Fruit fly (Drosophila melanogaster) whole organism, prepupa: ENCODE measurements around the gene emc.
A peak's percentile ranks its signal among the peaks of the same experiment; 100 is the strongest.

Experiments
- Blimp-1 ChIP-seq: fragments of 200-800 bp; sonication (Bioruptor generic); optimal IDR thresholded peaks from 3 replicates; lab custom pipeline; 2017; ENCODE audit warnings: missing biosample characterization, missing genetic modification characterization, mild to moderate bottlenecking, moderate library complexity, missing genetic modification reagents
- CG10631 ChIP-seq: fragments of 200-800 bp; sonication (Bioruptor generic); optimal IDR thresholded peaks from 2 replicates; lab custom pipeline; 2016; ENCODE audit warnings: missing biosample characterization, missing genetic modification characterization
- CG10669 ChIP-seq: fragments of 200-800 bp; sonication (Bioruptor generic); optimal IDR thresholded peaks from 3 replicates; lab custom pipeline; 2018; ENCODE audit warnings: missing biosample characterization, mild to moderate bottlenecking, missing genetic modification characterization, moderate library complexity
- CG11294 ChIP-seq: fragments of 200-800 bp; sonication (Bioruptor generic); IDR thresholded peaks from 2 replicates; pipeline ENCODE4 v1.3.6; 2022; ENCODE audit warnings: missing biosample characterization, missing genetic modification characterization
- CG11762 ChIP-seq: fragments of 200-800 bp; sonication (Bioruptor generic); optimal IDR thresholded peaks from 3 replicates; lab custom pipeline; 2016; ENCODE audit warnings: missing biosample characterization, missing genetic modification characterization; ENCODE audit not compliant: insufficient read depth
- CG11902 ChIP-seq: fragments of 200-800 bp; sonication (Bioruptor generic); optimal IDR thresholded peaks from 3 replicates; lab custom pipeline; 2016; ENCODE audit warnings: missing biosample characterization, missing genetic modification characterization
- CG15336 ChIP-seq: fragments of 200-800 bp; sonication (Bioruptor generic); IDR thresholded peaks from 2 replicates; pipeline ENCODE4 v1.3.6; 2022; ENCODE audit warnings: missing biosample characterization, missing genetic modification characterization
- CG3032 ChIP-seq: fragments of 200-800 bp; optimal IDR thresholded peaks from 2 replicates; lab custom pipeline; 2019; ENCODE audit warnings: missing biosample characterization, mild to moderate bottlenecking, missing genetic modification characterization, moderate library complexity
- CG31627 ChIP-seq: fragments of 200-800 bp; sonication (Bioruptor generic); optimal IDR thresholded peaks from 3 replicates; lab custom pipeline; 2016; ENCODE audit warnings: missing biosample characterization, missing genetic modification characterization
- CG32006 ChIP-seq: fragments of 200-800 bp; sonication (Bioruptor generic); optimal IDR thresholded peaks from 3 replicates; lab custom pipeline; 2017; ENCODE audit warnings: missing biosample characterization, mild to moderate bottlenecking, missing genetic modification characterization
- CG34406 ChIP-seq: fragments of 200-800 bp; sonication (Bioruptor generic); optimal IDR thresholded peaks from 3 replicates; lab custom pipeline; 2016; ENCODE audit warnings: missing biosample characterization, missing genetic modification characterization
- CG3919 ChIP-seq: fragments of 200-800 bp; sonication (Bioruptor generic); optimal IDR thresholded peaks from 3 replicates; lab custom pipeline; 2016; ENCODE audit warnings: missing biosample characterization, missing genetic modification characterization
- CG4318 ChIP-seq: fragments of 200-800 bp; sonication (Bioruptor generic); optimal IDR thresholded peaks from 3 replicates; lab custom pipeline; 2017; ENCODE audit warnings: missing biosample characterization, mild to moderate bottlenecking, missing genetic modification characterization
- CG6163 ChIP-seq: fragments of 200-800 bp; sonication (Bioruptor generic); IDR thresholded peaks from 3 replicates; pipeline ENCODE4 v1.3.6; 2022; ENCODE audit warnings: missing biosample characterization, missing genetic modification characterization
- CG6276 ChIP-seq: fragments of 200-800 bp; sonication (Bioruptor generic); optimal IDR thresholded peaks from 2 replicates; lab custom pipeline; 2017; ENCODE audit warnings: missing biosample characterization, mild to moderate bottlenecking, missing genetic modification characterization
- CG6854 ChIP-seq: fragments of 200-800 bp; sonication (Bioruptor generic); optimal IDR thresholded peaks from 2 replicates; lab custom pipeline; 2017; ENCODE audit warnings: missing biosample characterization, mild to moderate bottlenecking, missing genetic modification characterization
- CG7368 ChIP-seq: fragments of 200-800 bp; sonication (Bioruptor generic); optimal IDR thresholded peaks from 3 replicates; lab custom pipeline; 2016; ENCODE audit warnings: missing biosample characterization, missing genetic modification characterization
- CG8319 ChIP-seq: fragments of 200-800 bp; sonication (Bioruptor generic); optimal IDR thresholded peaks from 3 replicates; lab custom pipeline; 2016; ENCODE audit warnings: missing biosample characterization, missing genetic modification characterization
- CG8632 ChIP-seq: fragments of 200-800 bp; sonication (Bioruptor generic); optimal IDR thresholded peaks from 3 replicates; lab custom pipeline; 2016; ENCODE audit warnings: missing biosample characterization, missing genetic modification characterization
- CG9139 ChIP-seq: fragments of 200-800 bp; sonication (Bioruptor generic); optimal IDR thresholded peaks from 3 replicates; lab custom pipeline; 2017; ENCODE audit warnings: missing biosample characterization, mild to moderate bottlenecking, missing genetic modification characterization
- Eip78C ChIP-seq: fragments of 200-800 bp; sonication (Bioruptor generic); peaks from one replicate; lab custom pipeline; 2016; ENCODE audit warnings: missing biosample characterization, missing genetic modification characterization
- Ets96B ChIP-seq: fragments of 200-800 bp; optimal IDR thresholded peaks from 2 replicates; lab custom pipeline; 2019; ENCODE audit warnings: missing biosample characterization, mild to moderate bottlenecking, missing genetic modification characterization, moderate library complexity
- Gug ChIP-seq: fragments of 200-800 bp; sonication (Bioruptor generic); IDR thresholded peaks from 2 replicates; pipeline ENCODE4 v1.3.6; 2022; ENCODE audit warnings: missing biosample characterization, missing genetic modification characterization
- Hr38 ChIP-seq: sonication (Bioruptor generic); optimal IDR thresholded peaks from 2 replicates; lab custom pipeline; 2016; ENCODE audit warnings: missing biosample characterization, missing genetic modification characterization
- Hr39 ChIP-seq: fragments of 200-800 bp; sonication (Bioruptor generic); optimal IDR thresholded peaks from 2 replicates; lab custom pipeline; 2016; ENCODE audit warnings: missing biosample characterization, missing genetic modification characterization
- Lpt ChIP-seq: fragments of 200-800 bp; sonication (Bioruptor generic); optimal IDR thresholded peaks from 3 replicates; lab custom pipeline; 2016; ENCODE audit warnings: missing biosample characterization, missing genetic modification characterization
- Met ChIP-seq: fragments of 200-800 bp; sonication (Bioruptor generic); optimal IDR thresholded peaks from 3 replicates; lab custom pipeline; 2016; ENCODE audit warnings: missing biosample characterization, missing genetic modification characterization
- OdsH ChIP-seq: fragments of 200-800 bp; sonication (Bioruptor generic); optimal IDR thresholded peaks from 3 replicates; lab custom pipeline; 2016; ENCODE audit warnings: missing biosample characterization, missing genetic modification characterization
- Smox ChIP-seq: fragments of 200-800 bp; sonication (Bioruptor generic); optimal IDR thresholded peaks from 3 replicates; lab custom pipeline; 2016; ENCODE audit warnings: missing biosample characterization, missing genetic modification characterization
- Sox102F ChIP-seq: fragments of 200-800 bp; sonication (Bioruptor generic); optimal IDR thresholded peaks from 2 replicates; lab custom pipeline; 2016; ENCODE audit warnings: missing biosample characterization, mild to moderate bottlenecking, missing genetic modification characterization
- Sox15 ChIP-seq: fragments of 200-800 bp; sonication (Bioruptor generic); optimal IDR thresholded peaks from 3 replicates; lab custom pipeline; 2016; ENCODE audit warnings: missing biosample characterization, missing genetic modification characterization
- achi ChIP-seq: fragments of 200-800 bp; sonication (Bioruptor generic); optimal IDR thresholded peaks from 3 replicates; lab custom pipeline; 2016; ENCODE audit warnings: missing biosample characterization, missing genetic modification characterization
- acj6 ChIP-seq: fragments of 200-800 bp; sonication (Bioruptor generic); optimal IDR thresholded peaks from 3 replicates; lab custom pipeline; 2016; ENCODE audit warnings: missing biosample characterization, missing genetic modification characterization
- dac ChIP-seq: fragments of 200-800 bp; sonication (Bioruptor generic); optimal IDR thresholded peaks from 2 replicates; lab custom pipeline; 2017; ENCODE audit warnings: missing biosample characterization, mild to moderate bottlenecking, missing genetic modification characterization
- dsx ChIP-seq: fragments of 200-800 bp; optimal IDR thresholded peaks from 3 replicates; lab custom pipeline; 2019; ENCODE audit warnings: missing biosample characterization, mild to moderate bottlenecking, missing genetic modification characterization, moderate library complexity; ENCODE audit not compliant: poor library complexity, severe bottlenecking
- eg ChIP-seq: fragments of 200-800 bp; sonication (Bioruptor generic); IDR thresholded peaks from 3 replicates; pipeline ENCODE4 v1.3.6; 2022; ENCODE audit warnings: missing biosample characterization, missing genetic modification characterization
- fd85E ChIP-seq: fragments of 200-800 bp; sonication (Bioruptor generic); optimal IDR thresholded peaks from 3 replicates; lab custom pipeline; 2016; ENCODE audit warnings: missing biosample characterization, missing genetic modification characterization
- fkh ChIP-seq: fragments of 200-800 bp; sonication (Bioruptor generic); optimal IDR thresholded peaks from 3 replicates; lab custom pipeline; 2017; ENCODE audit warnings: missing biosample characterization, mild to moderate bottlenecking, missing genetic modification characterization, moderate library complexity
- lz ChIP-seq: fragments of 200-800 bp; sonication (Bioruptor generic); optimal IDR thresholded peaks from 3 replicates; lab custom pipeline; 2016; ENCODE audit warnings: missing biosample characterization, missing genetic modification characterization
- net ChIP-seq: fragments of 200-800 bp; sonication (Bioruptor generic); optimal IDR thresholded peaks from 3 replicates; lab custom pipeline; 2016; ENCODE audit warnings: missing biosample characterization, missing genetic modification characterization
- salr ChIP-seq, 2 experiments: fragments of 200-800 bp; sonication (Bioruptor generic); optimal IDR thresholded peaks; 3 replicates each; lab custom pipeline; 2016 to 2018; ENCODE audit warnings: missing biosample characterization in 2 of 2, missing genetic modification characterization in 2 of 2, mild to moderate bottlenecking in 1 of 2
- spab ChIP-seq: fragments of 200-800 bp; sonication (Bioruptor generic); optimal IDR thresholded peaks from 2 replicates; lab custom pipeline; 2017; ENCODE audit warnings: missing biosample characterization, mild to moderate bottlenecking, missing genetic modification characterization, missing genetic modification reagents
- svp ChIP-seq: fragments of 200-800 bp; sonication (Bioruptor generic); peaks from one replicate; lab custom pipeline; 2016; ENCODE audit warnings: missing biosample characterization, missing genetic modification characterization
- topi ChIP-seq: fragments of 200-800 bp; sonication (Bioruptor generic); optimal IDR thresholded peaks from 3 replicates; lab custom pipeline; 2016; ENCODE audit warnings: missing biosample characterization, missing genetic modification characterization
- vri ChIP-seq: fragments of 200-800 bp; sonication (Bioruptor generic); optimal IDR thresholded peaks from 3 replicates; lab custom pipeline; 2016; ENCODE audit warnings: missing biosample characterization, mild to moderate bottlenecking, missing genetic modification characterization

Gene emc

dm6 chr3L:751516-752125, 2.4 kb downstream of the emc start (continued):
- TF ChIP-seq OdsH (GFP tag; lab: Kevin White, UChicago), result peak; percentile 49
- peak; percentile 48 for TF ChIP-seq lz (GFP tag; lab: Kevin White, UChicago)
- peak; percentile 26 for TF ChIP-seq CG34406
- no peak for TF ChIP-seq CG11762 (GFP tag; lab: Kevin White, UChicago)
- TF ChIP-seq Hr39 (GFP tag; lab: Kevin White, UChicago), result peak; percentile 61
- peak; percentile 32 for TF ChIP-seq CG8632 (GFP tag; lab: Kevin White, UChicago)
- TF ChIP-seq CG11294, result peak; percentile 72
- peak; percentile 48 for TF ChIP-seq topi (GFP tag; lab: Kevin White, UChicago)
- peak; percentile 36 for TF ChIP-seq Smox (GFP tag; lab: Kevin White, UChicago)
- TF ChIP-seq, all 60 proteins: peak for 42

dm6 chr3L:753568-754156, 4.5 kb downstream of the emc start:
- TF ChIP-seq net (GFP tag; lab: Kevin White, UChicago), result peak; percentile 1
- no peak for TF ChIP-seq Sox102F (GFP tag; lab: Kevin White, UChicago)
- TF ChIP-seq Sox15 (GFP tag; lab: Kevin White, UChicago), result no peak
- peak; percentile 17 for TF ChIP-seq Eip78C (GFP tag; lab: Kevin White, UChicago)
- TF ChIP-seq CG6854 (GFP tag; lab: Kevin White, UChicago), result no peak
- TF ChIP-seq svp, result peak; percentile 33
- TF ChIP-seq spab (GFP tag; lab: Kevin White, UChicago), result no peak
- no peak for TF ChIP-seq fd85E (GFP tag; lab: Kevin White, UChicago)
- peak; percentile 55; the same call in 1 of the 3 replicates for TF ChIP-seq CG6163 (GFP tag; lab: Robert Waterston, UW)
- peak; percentile 42; the same call in 1 of the 3 replicates for TF ChIP-seq eg (GFP tag; lab: Robert Waterston, UW)
- no peak for TF ChIP-seq acj6 (GFP tag; lab: Kevin White, UChicago)

- TF ChIP-seq CG10669, result no peak
- TF ChIP-seq Sox15 (GFP tag; lab: Kevin White, UChicago), result no peak
- TF ChIP-seq CG3032 (tag; lab: Kevin White, UChicago), result no peak
- no peak for TF ChIP-seq CG11762 (GFP tag; lab: Kevin White, UChicago)
- no peak for TF ChIP-seq Sox102F (GFP tag; lab: Kevin White, UChicago)
- TF ChIP-seq dsx, result no peak
- TF ChIP-seq CG8319 (GFP tag; lab: Kevin White, UChicago), result no peak
- TF ChIP-seq CG4318 (GFP tag; lab: Kevin White, UChicago), result peak; percentile 30
- TF ChIP-seq svp, result peak; percentile 62
- TF ChIP-seq CG7368 (GFP tag; lab: Kevin White, UChicago), result no peak
- TF ChIP-seq vri (GFP tag; lab: Kevin White, UChicago), result no peak
- TF ChIP-seq Ets96B, result no peak
- TF ChIP-seq CG3919 (GFP tag; lab: Kevin White, UChicago), result no peak
- TF ChIP-seq CG9139 (GFP tag; lab: Kevin White, UChicago), result no peak
- peak; percentile 74 for TF ChIP-seq Eip78C (GFP tag; lab: Kevin White, UChicago)
- no peak for TF ChIP-seq CG31627 (GFP tag; lab: Kevin White, UChicago)
- TF ChIP-seq CG15336 (GFP tag; lab: Robert Waterston, UW), result peak; percentile 79
- peak in 1 of 2 experiments; percentile 4 for TF ChIP-seq salr (GFP tag; optimal IDR thresholded peaks at IDR 0.05; lab: Kevin White, UChicago)
- TF ChIP-seq Gug (GFP tag; lab: Robert Waterston, UW), result no peak
- peak; percentile 31 for TF ChIP-seq Lpt (GFP tag; lab: Kevin White, UChicago)
- no peak for TF ChIP-seq CG11902
- TF ChIP-seq fd85E (GFP tag; lab: Kevin White, UChicago), result no peak
- TF ChIP-seq Hr39 (GFP tag; lab: Kevin White, UChicago), result no peak
- TF ChIP-seq fkh (GFP tag; lab: Kevin White, UChicago), result no peak
- TF ChIP-seq topi (GFP tag; lab: Kevin White, UChicago), result no peak
- TF ChIP-seq Hr38, result no peak
- peak; percentile 47 for TF ChIP-seq Met (GFP tag; lab: Kevin White, UChicago)
- TF ChIP-seq Blimp-1 (GFP tag; lab: Kevin White, UChicago), result no peak
- TF ChIP-seq dac (GFP tag; lab: Kevin White, UChicago), result peak; percentile 3
- peak; percentile 29 for TF ChIP-seq Smox (GFP tag; lab: Kevin White, UChicago)
- TF ChIP-seq net (GFP tag; lab: Kevin White, UChicago), result peak; percentile 1
- TF ChIP-seq CG10631 (GFP tag; lab: Kevin White, UChicago), result peak; percentile 41
- TF ChIP-seq CG32006, result peak; percentile 63
- TF ChIP-seq CG6276 (GFP tag; lab: Kevin White, UChicago), result no peak
- peak; percentile 27 for TF ChIP-seq lz (GFP tag; lab: Kevin White, UChicago)
- no peak for TF ChIP-seq achi (GFP tag; lab: Kevin White, UChicago)
- peak; percentile 34; the same call in 1 of the 3 replicates for TF ChIP-seq eg (GFP tag; lab: Robert Waterston, UW)
Measured at dm6 chr3L:754612-755011, 5.4 kb downstream of the emc start.
